Worm (Caenorhabditis elegans): Measurements from ENCODE around the gene tbx-36.
A peak's percentile ranks its signal among the peaks of the same experiment; 100 is the strongest.

tbx-36 gene

ce11 chrIV:11949717-11950116 is 653 bp upstream of the tbx-36 start, which contains the start of gene hdl-1:
TSS of gene hdl-1 (minus strand) at chrIV:11949817.
- no peak for TF ChIP-seq lag-1 (GFP tag; IDR thresholded peaks at IDR 0.05)
- no peak for TF ChIP-seq nhr-80 (tag; optimal IDR thresholded peaks at IDR 0.05)
- TF ChIP-seq egl-44 (GFP tag; IDR thresholded peaks at IDR 0.05), result no peak
- no peak for TF ChIP-seq B0336.3 (GFP tag; IDR thresholded peaks at IDR 0.05)
- TF ChIP-seq die-1 (tag; optimal IDR thresholded peaks at IDR 0.05), result no peak
- TF ChIP-seq Y67H2A.10 (GFP tag; conservative IDR thresholded peaks at IDR 0.05), result no peak
- TF ChIP-seq F55B11.4 (tag; optimal IDR thresholded peaks at IDR 0.05; ENCODE audit: borderline replicate concordance, insufficient read depth), result no peak
- no peak for TF ChIP-seq dpl-1 (GFP tag; optimal IDR thresholded peaks at IDR 0.05)
- TF ChIP-seq cebp-1 (GFP tag; IDR thresholded peaks at IDR 0.05), result no peak
- TF ChIP-seq cebp-1 (tag; optimal IDR thresholded peaks at IDR 0.05), result no peak
- no peak for TF ChIP-seq let-526 (GFP tag; IDR thresholded peaks at IDR 0.05)
- TF ChIP-seq egl-18 (GFP tag; IDR thresholded peaks at IDR 0.05), result no peak
- TF ChIP-seq K12H6.12 (tag; optimal IDR thresholded peaks at IDR 0.05), result no peak
- TF ChIP-seq F33H1.4 (GFP tag; IDR thresholded peaks at IDR 0.05), result no peak
- TF ChIP-seq Y53F4B.3 (GFP tag; IDR thresholded peaks at IDR 0.05), result no peak
- TF ChIP-seq let-607 (tag; optimal IDR thresholded peaks at IDR 0.05), result no peak
- no peak for TF ChIP-seq xnd-1 (tag; optimal IDR thresholded peaks at IDR 0.05)
- no peak for TF ChIP-seq ztf-18 (tag; optimal IDR thresholded peaks at IDR 0.05)
- TF ChIP-seq hlh-26 (GFP tag; conservative IDR thresholded peaks at IDR 0.05), result no peak

DNA sequence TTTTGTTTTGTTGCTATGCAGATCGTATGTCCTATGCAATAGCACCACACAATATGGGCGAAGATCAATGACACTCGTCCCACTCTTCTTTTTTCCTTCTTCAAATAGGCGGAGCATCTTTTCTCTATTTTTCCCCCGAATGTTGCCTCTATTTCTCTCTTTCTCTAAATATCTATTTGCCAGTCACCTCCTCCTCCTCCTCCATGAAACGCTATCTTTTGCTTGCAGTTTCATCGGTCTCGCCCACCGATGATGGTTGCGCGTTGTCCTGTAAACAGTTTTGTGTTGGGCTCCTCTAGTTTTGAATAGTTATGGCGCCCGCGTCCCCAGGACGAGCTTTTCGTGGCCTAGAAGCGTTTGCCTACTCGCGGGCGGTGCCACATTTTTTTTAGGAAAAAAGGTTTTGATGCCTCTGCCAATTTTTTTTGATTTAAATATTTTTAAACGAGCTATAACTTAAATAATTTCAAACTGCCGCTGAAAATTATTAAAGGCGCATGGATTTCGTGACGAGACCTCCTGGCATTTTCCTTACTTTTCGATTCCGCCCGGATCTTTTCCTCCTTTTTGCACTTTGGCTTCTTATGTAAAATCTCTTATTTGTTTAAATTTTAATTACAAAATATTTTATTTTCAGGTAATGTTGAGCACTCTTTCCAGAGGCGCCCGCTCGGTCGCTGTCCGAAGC is 2.4 kb downstream of the tbx-36 start, which contains the start of gene gdh-1:
TSS of gene gdh-1 (plus strand) at position 638 of the 688 bp plus-strand sequence.
- TF ChIP-seq lin-54 (GFP tag; optimal IDR thresholded peaks at IDR 0.05), result peak; percentile 53
- peak; percentile 32; the same call in 1 of the 2 replicates for TF ChIP-seq hmg-1.2 (GFP tag; IDR thresholded peaks at IDR 0.05)
- TF ChIP-seq madf-10 (tag; optimal IDR thresholded peaks at IDR 0.05), result no peak
- peak; percentile 6 for TF ChIP-seq K12H6.12 (tag; optimal IDR thresholded peaks at IDR 0.05)
- TF ChIP-seq ama-1 (optimal IDR thresholded peaks at IDR 0.05), result peak; percentile 18
- TF ChIP-seq ama-1 (GFP tag; optimal IDR thresholded peaks at IDR 0.05), result no peak
- TF ChIP-seq hsf-1 (GFP tag; IDR thresholded peaks at IDR 0.05), result no peak
- TF ChIP-seq athp-1 (tag; optimal IDR thresholded peaks at IDR 0.05), result no peak
- no peak for TF ChIP-seq gei-17 (GFP tag; optimal IDR thresholded peaks at IDR 0.05)
- TF ChIP-seq nhr-80 (tag; optimal IDR thresholded peaks at IDR 0.05), result peak; percentile 63
- TF ChIP-seq madf-8 (GFP tag; conservative IDR thresholded peaks at IDR 0.05), result no peak
- TF ChIP-seq tbp1 (GFP tag; optimal IDR thresholded peaks at IDR 0.05), result peak; percentile 23
- peak; percentile 23 for TF ChIP-seq lsl-1 (GFP tag; optimal IDR thresholded peaks at IDR 0.05)
- peak; percentile 28; the same call in 1 of the 2 replicates for TF ChIP-seq F33H1.4 (GFP tag; IDR thresholded peaks at IDR 0.05)
- TF ChIP-seq madf-6 (GFP tag; IDR thresholded peaks at IDR 0.05), result peak; percentile 41
- TF ChIP-seq efl-1 (GFP tag; optimal IDR thresholded peaks at IDR 0.05), result peak; percentile 48
- TF ChIP-seq xnd-1 (tag; optimal IDR thresholded peaks at IDR 0.05), result peak; percentile 1
- no peak for TF ChIP-seq sea-2 (GFP tag; IDR thresholded peaks at IDR 0.05)
- peak; percentile 55 for TF ChIP-seq dox-1 (GFP tag; IDR thresholded peaks at IDR 0.05)
- no peak for TF ChIP-seq egl-44 (GFP tag; IDR thresholded peaks at IDR 0.05)
- TF ChIP-seq lin-35 (GFP tag; optimal IDR thresholded peaks at IDR 0.05), result peak in 1 of 3 experiments; percentile 6

DNA sequence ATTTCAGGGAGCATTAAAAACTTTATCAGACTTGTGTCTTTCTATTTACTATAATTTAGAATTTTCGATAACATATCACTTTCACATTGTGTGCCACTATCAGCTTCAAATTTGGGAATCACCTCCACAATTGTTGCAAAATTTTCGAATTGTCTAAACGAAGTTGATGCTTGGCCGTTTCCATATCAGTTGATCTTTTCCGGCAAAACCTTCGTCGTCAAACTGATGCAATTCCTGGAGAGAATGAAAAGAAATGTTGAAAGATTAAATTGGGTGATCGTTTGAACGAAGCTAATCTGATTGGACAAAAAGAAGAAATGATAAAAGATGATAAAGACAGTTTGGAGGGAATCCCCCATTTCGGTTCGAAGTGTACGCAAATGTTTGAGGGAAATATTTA is 5.2 kb downstream of the tbx-36 start:
- TF ChIP-seq snpc-3.4 (tag; optimal IDR thresholded peaks at IDR 0.05), result peak; percentile 1
- TF ChIP-seq pbrm-1 (GFP tag; IDR thresholded peaks at IDR 0.05), result peak; percentile 44; the same call in 1 of the 2 replicates
- TF ChIP-seq F49E8.2 (tag; optimal IDR thresholded peaks at IDR 0.05; ENCODE audit: insufficient read depth), result peak; percentile 41
- TF ChIP-seq snpc-1.1 (tag; optimal IDR thresholded peaks at IDR 0.05; ENCODE audit: insufficient read depth), result no peak
- TF ChIP-seq rpc-1 (optimal IDR thresholded peaks at IDR 0.05), result no peak
- TF ChIP-seq rpc-1 (tag; optimal IDR thresholded peaks at IDR 0.05), result no peak
- no peak for TF ChIP-seq ztf-25 (GFP tag; IDR thresholded peaks at IDR 0.05)
- TF ChIP-seq pha-4 (tag; optimal IDR thresholded peaks at IDR 0.05), result peak; percentile 71
- peak; percentile 64 for TF ChIP-seq lin-54 (GFP tag; optimal IDR thresholded peaks at IDR 0.05)
- peak; percentile 23 for TF ChIP-seq T26A5.8 (tag; optimal IDR thresholded peaks at IDR 0.05)
- peak in 1 of 2 experiments; percentile 76 for TF ChIP-seq let-607 (tag; optimal IDR thresholded peaks at IDR 0.05)
- TF ChIP-seq C17E4.6 (GFP tag; IDR thresholded peaks at IDR 0.05), result no peak
- TF ChIP-seq efl-1 (GFP tag; optimal IDR thresholded peaks at IDR 0.05), result no peak
- peak; percentile 51; the same call in 1 of the 2 replicates for TF ChIP-seq attf-6 (GFP tag; IDR thresholded peaks at IDR 0.05)

Measured in whole organism, young adult.